Fruit fly (Drosophila melanogaster): ENCODE results near the gene ninaA.

Gene ninaA

DNA sequence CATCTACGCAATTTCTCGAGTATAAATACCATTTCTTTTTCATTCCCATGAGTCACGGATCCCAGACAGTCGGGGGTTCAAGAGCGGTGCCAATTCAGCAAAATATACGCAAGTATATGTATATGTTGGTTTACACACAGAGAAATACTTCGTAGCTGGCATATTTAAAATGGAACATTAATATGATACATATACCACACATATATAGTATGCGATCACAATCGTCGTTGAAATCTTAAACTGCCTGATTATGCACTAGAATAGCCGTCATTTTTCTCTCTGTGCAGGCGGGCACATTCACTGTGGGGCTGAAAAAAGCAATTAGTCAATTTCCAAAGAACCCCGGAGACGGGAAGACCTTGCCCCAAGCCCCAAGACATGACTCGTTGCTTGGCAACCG is 35.4 kb upstream of the ninaA start (continued):
- TF ChIP-seq CG4617 (GFP tag; optimal IDR thresholded peaks at IDR 0.05; ENCODE audit: borderline replicate concordance) (no peak), CG11695 (GFP tag; IDR thresholded peaks at IDR 0.05) (peak; percentile 82), Oli (tag; optimal IDR thresholded peaks at IDR 0.05) (peak; percentile 73), CG31388 (GFP tag; optimal IDR thresholded peaks at IDR 0.05) (no peak), kah (GFP tag; optimal IDR thresholded peaks at IDR 0.05) (peak; percentile 11), CG18476 (GFP tag; optimal IDR thresholded peaks at IDR 0.05) (peak; percentile 52), CG17359 (tag; optimal IDR thresholded peaks at IDR 0.05) (peak; percentile 70), sim (GFP tag; IDR thresholded peaks at IDR 0.05) (peak; percentile 42; the same call in 1 of the 2 replicates), CG6765 (GFP tag; optimal IDR thresholded peaks at IDR 0.05) (peak; percentile 44), Elba2 (GFP tag; optimal IDR thresholded peaks at IDR 0.05) (no peak), Adf1 (GFP tag; IDR thresholded peaks at IDR 0.05) (peak; percentile 57; the same call in 1 of the 2 replicates), Abd-B (GFP tag; optimal IDR thresholded peaks at IDR 0.05) (peak; percentile 51), tna (GFP tag; IDR thresholded peaks at IDR 0.05; ENCODE audit: partially characterized antibody) (no peak), Opbp (GFP tag; IDR thresholded peaks at IDR 0.05; ENCODE audit: partially characterized antibody) (no peak), CG7745 (tag; optimal IDR thresholded peaks at IDR 0.05) (no peak), yki (optimal IDR thresholded peaks at IDR 0.05) (no peak), eyg (GFP tag; optimal IDR thresholded peaks at IDR 0.05) (peak; percentile 17), CG3407 (GFP tag; optimal IDR thresholded peaks at IDR 0.05) (peak; percentile 19), lov (optimal IDR thresholded peaks at IDR 0.05) (no peak), lov (GFP tag; IDR thresholded peaks at IDR 0.05) (peak; percentile 72; the same call in 1 of the 3 replicates), Awh (GFP tag; IDR thresholded peaks at IDR 0.05) (peak; percentile 68), CG2712 (tag; optimal IDR thresholded peaks at IDR 0.05) (peak; percentile 68), Dfd (GFP tag; optimal IDR thresholded peaks at IDR 0.05) (no peak), CG42726 (GFP tag; IDR thresholded peaks at IDR 0.05; ENCODE audit: partially characterized antibody) (no peak), al (GFP tag; IDR thresholded peaks at IDR 0.05) (peak; percentile 80), Hr78 (GFP tag; optimal IDR thresholded peaks at IDR 0.05) (no peak), CG31441 (GFP tag; IDR thresholded peaks at IDR 0.05) (peak; percentile 47; the same call in 1 of the 2 replicates), Lhr (GFP tag; optimal IDR thresholded peaks at IDR 0.05) (peak; percentile 15), CG1603 (tag; optimal IDR thresholded peaks at IDR 0.05) (peak; percentile 83), ERR (GFP tag; optimal IDR thresholded peaks at IDR 0.05) (no peak), CG18599 (GFP tag; optimal IDR thresholded peaks at IDR 0.05) (peak; percentile 85), Oaz (GFP tag; IDR thresholded peaks at IDR 0.05) (peak; percentile 73), CG14441 (GFP tag; IDR thresholded peaks at IDR 0.05) (peak; percentile 81), stwl (tag; optimal IDR thresholded peaks at IDR 0.05) (no peak), CG14965 (GFP tag; optimal IDR thresholded peaks at IDR 0.05; ENCODE audit: borderline replicate concordance) (no peak), Myb (GFP tag; optimal IDR thresholded peaks at IDR 0.05) (peak; percentile 38), Xrp1 (GFP tag; IDR thresholded peaks at IDR 0.05) (peak; percentile 83), CG14014 (GFP tag; IDR thresholded peaks at IDR 0.05) (peak; percentile 88), YL-1 (GFP tag; optimal IDR thresholded peaks at IDR 0.05) (no peak), CG11696 (GFP tag; IDR thresholded peaks at IDR 0.05) (peak; percentile 68), CG6272 (GFP tag; IDR thresholded peaks at IDR 0.05) (peak; percentile 70), chn (GFP tag; optimal IDR thresholded peaks at IDR 0.05) (peak; percentile 63), cato (GFP tag; optimal IDR thresholded peaks at IDR 0.05; ENCODE audit: borderline replicate concordance) (no peak), tup (GFP tag; optimal IDR thresholded peaks at IDR 0.05) (peak; percentile 5), dpn (GFP tag; optimal IDR thresholded peaks at IDR 0.05) (peak; percentile 74), trem (tag; optimal IDR thresholded peaks at IDR 0.05) (peak; percentile 15), Sin3A (optimal IDR thresholded peaks at IDR 0.05) (no peak), crol (GFP tag; IDR thresholded peaks at IDR 0.05) (0 out of 2 replicates have a peak, but pooled peaks have one; percentile 11), CG12942 (GFP tag; optimal IDR thresholded peaks at IDR 0.05) (peak; percentile 56), Doc2 (GFP tag; IDR thresholded peaks at IDR 0.05) (0 out of 2 replicates have a peak, but pooled peaks have one; percentile 38), CrebB (tag; optimal IDR thresholded peaks at IDR 0.05) (peak; percentile 53)

Data from whole organism, embryonic.